Worm (Caenorhabditis elegans) whole organism, early embryonic: ENCODE measurements around the gene clec-165.

Experiments used
- F13C5.2 ChIP-seq: sonication (generic microtip); optimal IDR thresholded peaks from 2 replicates; lab custom pipeline; 2017; ENCODE audit warnings: mild to moderate bottlenecking, missing genetic modification characterization, inconsistent platforms, missing compliant biosample characterization
- ama-1 ChIP-seq: fragments of 150-350 bp; optimal IDR thresholded peaks from 2 replicates; lab custom pipeline; 2014
- hmg-4 ChIP-seq: fragments of 200-800 bp; sonication (Bioruptor generic); optimal IDR thresholded peaks from 2 replicates; lab custom pipeline; 2018; ENCODE audit warnings: mild to moderate bottlenecking, missing genetic modification characterization, missing compliant biosample characterization
- hnd-1 ChIP-seq: sonication (generic microtip); optimal IDR thresholded peaks from 2 replicates; lab custom pipeline; 2016; ENCODE audit warnings: missing genetic modification characterization, missing compliant biosample characterization
- pes-1 ChIP-seq: fragments of 200-800 bp; sonication (Bioruptor generic); IDR thresholded peaks from 2 replicates; pipeline ENCODE4 v1.3.6; 2022; ENCODE audit warnings: missing genetic modification reagents, missing genetic modification characterization, missing compliant biosample characterization
- sea-1 ChIP-seq: fragments of 200-800 bp; sonication (Bioruptor generic); conservative IDR thresholded peaks from 2 replicates; pipeline ENCODE4 v1.3.6; 2022; ENCODE audit warnings: missing genetic modification characterization, missing compliant biosample characterization
- tbx-11 ChIP-seq: fragments of 200-800 bp; sonication (Bioruptor generic); IDR thresholded peaks from 2 replicates; pipeline ENCODE4 v1.3.6; 2022; ENCODE audit warnings: missing genetic modification characterization, missing compliant biosample characterization
- tbx-37 ChIP-seq: fragments of 200-800 bp; sonication (Bioruptor generic); conservative IDR thresholded peaks from 2 replicates; pipeline ENCODE4 v1.3.6; 2022; ENCODE audit warnings: missing genetic modification reagents, missing genetic modification characterization, missing compliant biosample characterization

- TF ChIP-seq ama-1 (lab: Kevin White, UChicago) (no peak), sea-1 (GFP tag; lab: Robert Waterston, UW) (no peak), F13C5.2 (no peak), tbx-37 (GFP tag; lab: Robert Waterston, UW) (no peak), hnd-1 (tag; lab: Kevin White, UChicago) (no peak), tbx-11 (GFP tag; lab: Robert Waterston, UW) (no peak), pes-1 (GFP tag; lab: Robert Waterston, UW) (no peak), hmg-4 (no peak)
Measured at ce11 chrIV:1207980-1208379, 38.7 kb downstream of the clec-165 start, which contains the start of gene dsl-1.
